Fruit fly (Drosophila melanogaster): ENCODE results near the gene elg1.
A peak's percentile ranks its signal among the peaks of the same experiment; 100 is the strongest.

The elg1 gene

DNA sequence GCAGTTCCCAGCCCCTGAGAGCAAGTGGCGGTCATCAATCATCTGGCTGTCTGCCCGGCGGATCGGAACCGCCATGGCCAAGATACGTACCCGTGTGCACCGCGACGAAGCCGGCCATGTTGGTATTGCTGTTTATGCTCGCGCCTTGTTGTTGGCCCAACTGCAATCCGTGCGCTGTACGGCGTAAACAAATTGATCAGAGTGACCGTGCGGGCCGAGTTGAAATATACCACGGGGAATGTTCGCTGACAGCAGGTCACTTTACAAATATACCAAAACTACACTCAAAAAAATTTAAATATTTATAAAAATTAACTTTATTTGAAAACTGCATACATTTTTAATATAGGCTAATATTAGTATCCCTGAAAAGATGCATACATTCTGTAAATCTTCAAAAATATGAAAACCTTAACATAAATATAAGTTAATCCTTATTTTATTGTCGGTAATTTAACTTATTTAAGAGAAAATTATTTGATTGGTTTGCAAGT lies 44.5 kb upstream of the elg1 start, which contains the start of gene Tasp1 (continued):
- TF ChIP-seq CG1602 (GFP tag; optimal IDR thresholded peaks at IDR 0.05): peak; percentile 55
- TF ChIP-seq fd96Cb (tag; optimal IDR thresholded peaks at IDR 0.05): peak; percentile 58
- TF ChIP-seq CG7839 (tag; optimal IDR thresholded peaks at IDR 0.05): peak; percentile 80
- no peak for TF ChIP-seq gsb-n (tag; optimal IDR thresholded peaks at IDR 0.05)
- TF ChIP-seq luna (GFP tag; optimal IDR thresholded peaks at IDR 0.05): no peak
- peak; percentile 74; the same call in 1 of the 2 replicates for TF ChIP-seq CG17328 (GFP tag; IDR thresholded peaks at IDR 0.05)
- no peak for TF ChIP-seq CG12744 (GFP tag; optimal IDR thresholded peaks at IDR 0.05)
- peak; percentile 5 for TF ChIP-seq gro (GFP tag; optimal IDR thresholded peaks at IDR 0.05)
- TF ChIP-seq CG15479 (GFP tag; optimal IDR thresholded peaks at IDR 0.05): no peak
- peak; percentile 25 for TF ChIP-seq Dp (GFP tag; optimal IDR thresholded peaks at IDR 0.05)
- peak; percentile 76 for TF ChIP-seq lab (GFP tag; optimal IDR thresholded peaks at IDR 0.05)
- TF ChIP-seq CG10267 (tag; optimal IDR thresholded peaks at IDR 0.05): peak; percentile 70
- peak; percentile 61; the same call in 1 of the 2 replicates for TF ChIP-seq CG4730 (GFP tag; IDR thresholded peaks at IDR 0.05)
- peak; percentile 63 for TF ChIP-seq CG32772 (GFP tag; IDR thresholded peaks at IDR 0.05)
- peak; percentile 36 for TF ChIP-seq Drgx (GFP tag; IDR thresholded peaks at IDR 0.05)
- peak; percentile 77 for TF ChIP-seq phol (tag; optimal IDR thresholded peaks at IDR 0.05)
- TF ChIP-seq dati (GFP tag; IDR thresholded peaks at IDR 0.05): no peak
- no peak for TF ChIP-seq tx (GFP tag; optimal IDR thresholded peaks at IDR 0.05)
- TF ChIP-seq Rfx (GFP tag; IDR thresholded peaks at IDR 0.05): peak; percentile 79
- peak; percentile 81 for TF ChIP-seq nmo (GFP tag; optimal IDR thresholded peaks at IDR 0.05)
- TF ChIP-seq CHES-1-like (GFP tag; optimal IDR thresholded peaks at IDR 0.05): peak; percentile 68
- peak; percentile 49 for TF ChIP-seq CG13775 (GFP tag; optimal IDR thresholded peaks at IDR 0.05)
- peak; percentile 61; the same call in 1 of the 3 replicates for TF ChIP-seq so (GFP tag; IDR thresholded peaks at IDR 0.05)
- peak; percentile 81 for TF ChIP-seq Dek (tag; optimal IDR thresholded peaks at IDR 0.05)
- peak; percentile 68 for TF ChIP-seq CG14710 (tag; optimal IDR thresholded peaks at IDR 0.05)
- no peak for TF ChIP-seq eve (GFP tag; optimal IDR thresholded peaks at IDR 0.05)
- peak; percentile 39; the same call in 1 of the 2 replicates for TF ChIP-seq rib (GFP tag; IDR thresholded peaks at IDR 0.05)
- TF ChIP-seq CG4820 (GFP tag; optimal IDR thresholded peaks at IDR 0.05): peak; percentile 36
- peak; percentile 85 for TF ChIP-seq row (GFP tag; IDR thresholded peaks at IDR 0.05)
- no peak for TF ChIP-seq GATAe (GFP tag; conservative IDR thresholded peaks at IDR 0.05)
- TF ChIP-seq Optix (GFP tag; IDR thresholded peaks at IDR 0.05): no peak
- TF ChIP-seq CG12659 (GFP tag; optimal IDR thresholded peaks at IDR 0.05): peak; percentile 75
- peak; percentile 74 for TF ChIP-seq HLH3B (GFP tag; IDR thresholded peaks at IDR 0.05)
- TF ChIP-seq hbn (GFP tag; IDR thresholded peaks at IDR 0.05; ENCODE audit: partially characterized antibody): peak; percentile 23; the same call in 1 of the 2 replicates
- peak; percentile 24; the same call in 1 of the 2 replicates for TF ChIP-seq bbx (GFP tag; IDR thresholded peaks at IDR 0.05; ENCODE audit: partially characterized antibody)
- peak; percentile 45 for TF ChIP-seq NfI (GFP tag; optimal IDR thresholded peaks at IDR 0.05)
- peak; percentile 39 for TF ChIP-seq ewg (GFP tag; optimal IDR thresholded peaks at IDR 0.05)
- 0 out of 2 replicates have a peak, but pooled peaks have one; percentile 64 for TF ChIP-seq ranshi (GFP tag; IDR thresholded peaks at IDR 0.05)
- peak; percentile 63; the same call in 1 of the 2 replicates for TF ChIP-seq CG14014 (GFP tag; IDR thresholded peaks at IDR 0.05)
- 0 out of 2 replicates have a peak, but pooled peaks have one; percentile 32 for TF ChIP-seq ro (GFP tag; IDR thresholded peaks at IDR 0.05)
- TF ChIP-seq CG16815 (GFP tag; optimal IDR thresholded peaks at IDR 0.05): peak; percentile 5
- no peak for TF ChIP-seq wek (GFP tag; optimal IDR thresholded peaks at IDR 0.05)
- peak; percentile 62; the same call in 1 of the 3 replicates for TF ChIP-seq CG2889 (GFP tag; IDR thresholded peaks at IDR 0.05)
- peak; percentile 49 for TF ChIP-seq Hr3 (GFP tag; optimal IDR thresholded peaks at IDR 0.05)
